Fruit fly (Drosophila melanogaster) whole organism, adult: ENCODE data around the gene bun.

Source experiments
- CG11617 ChIP-seq: fragments of 200-800 bp; sonication (Bioruptor generic); optimal IDR thresholded peaks from 2 replicates; lab custom pipeline; 2017; ENCODE audit warnings: mild to moderate bottlenecking, missing biosample characterization, missing genetic modification reagents, missing genetic modification characterization
- CG12768 ChIP-seq: fragments of 200-800 bp; sonication (Bioruptor generic); optimal IDR thresholded peaks from 2 replicates; lab custom pipeline; 2017; ENCODE audit warnings: missing biosample characterization, missing genetic modification characterization, mild to moderate bottlenecking, moderate library complexity, missing genetic modification reagents
- CG14711 ChIP-seq: fragments of 200-800 bp; sonication (Bioruptor generic); optimal IDR thresholded peaks from 2 replicates; lab custom pipeline; 2018; ENCODE audit warnings: missing biosample characterization, mild to moderate bottlenecking, missing genetic modification characterization, moderate library complexity
- CG1620 ChIP-seq: fragments of 200-800 bp; sonication (Bioruptor generic); optimal IDR thresholded peaks from 2 replicates; lab custom pipeline; 2016; ENCODE audit warnings: missing biosample characterization, missing genetic modification characterization
- CG33017 ChIP-seq: fragments of 200-800 bp; sonication (Bioruptor generic); optimal IDR thresholded peaks from 2 replicates; lab custom pipeline; 2018; ENCODE audit warnings: missing biosample characterization, mild to moderate bottlenecking, missing genetic modification characterization, moderate library complexity
- Clk ChIP-seq: fragments of 200-800 bp; sonication (Bioruptor generic); optimal IDR thresholded peaks from 2 replicates; lab custom pipeline; 2017; ENCODE audit warnings: missing biosample characterization, missing genetic modification characterization
- Mnt ChIP-seq: fragments of 200-800 bp; sonication (Bioruptor generic); optimal IDR thresholded peaks from 2 replicates; lab custom pipeline; 2016; ENCODE audit warnings: missing biosample characterization, mild to moderate bottlenecking, missing genetic modification characterization
- bab1 ChIP-seq: fragments of 200-800 bp; sonication (Bioruptor generic); optimal IDR thresholded peaks from 3 replicates; lab custom pipeline; 2019; ENCODE audit warnings: missing biosample characterization, mild to moderate bottlenecking, missing genetic modification characterization, moderate library complexity
- cic ChIP-seq: fragments of 200-800 bp; sonication (Bioruptor generic); optimal IDR thresholded peaks from 2 replicates; lab custom pipeline; 2017; ENCODE audit warnings: missing biosample characterization, mild to moderate bottlenecking, missing genetic modification characterization, moderate library complexity
- kay ChIP-seq: fragments of 200-800 bp; sonication (Bioruptor generic); peaks from one replicate; lab custom pipeline; 2016; ENCODE audit warnings: missing biosample characterization, missing genetic modification characterization, borderline replicate concordance
- ovo ChIP-seq: fragments of 200-800 bp; sonication (Bioruptor generic); optimal IDR thresholded peaks from 2 replicates; lab custom pipeline; 2016; ENCODE audit warnings: missing biosample characterization, missing genetic modification characterization
- toe ChIP-seq: fragments of 200-800 bp; sonication (Bioruptor generic); optimal IDR thresholded peaks from 2 replicates; lab custom pipeline; 2016; ENCODE audit warnings: missing biosample characterization, missing genetic modification characterization

DNA sequence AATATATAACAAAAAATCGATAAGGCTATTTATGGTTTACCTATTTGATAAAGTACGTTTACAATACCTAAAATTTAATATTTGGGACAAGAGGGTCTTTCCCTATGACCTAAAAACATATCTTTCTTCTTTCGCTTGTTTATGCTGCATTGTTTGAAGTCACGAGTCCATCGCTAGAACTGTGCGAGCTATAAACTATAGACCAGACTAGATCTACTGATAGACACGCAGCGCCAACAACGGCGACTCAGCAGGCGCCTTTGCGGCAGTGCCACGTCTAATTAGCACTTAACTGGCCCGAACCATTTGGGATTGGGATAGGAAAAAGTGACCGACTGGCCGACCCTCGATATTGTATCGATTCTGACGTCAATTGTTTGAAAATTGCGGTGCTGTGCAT is 73.4 kb downstream of the bun start:
- TF ChIP-seq CG1620, result no peak
- TF ChIP-seq kay (GFP tag; lab: Kevin White, UChicago), result no peak
- no peak for TF ChIP-seq ovo (GFP tag; lab: Kevin White, UChicago)
- no peak for TF ChIP-seq CG12768 (GFP tag; lab: Kevin White, UChicago)
- TF ChIP-seq CG14711, result no peak
- TF ChIP-seq CG11617, result no peak
- TF ChIP-seq CG33017, result no peak
- TF ChIP-seq Clk (GFP tag; lab: Kevin White, UChicago), result no peak
- TF ChIP-seq toe, result no peak
- no peak for TF ChIP-seq bab1 (GFP tag; lab: Kevin White, UChicago)
- no peak for TF ChIP-seq cic (GFP tag; lab: Kevin White, UChicago)
- TF ChIP-seq Mnt (GFP tag; lab: Kevin White, UChicago), result no peak
